Fruit fly (Drosophila melanogaster) whole organism, embryonic: ENCODE measurements around the gene amn.

Source experiments
- Atf3 ChIP-seq: fragments of 200-800 bp; sonication (Bioruptor generic); optimal IDR thresholded peaks from 3 replicates; lab custom pipeline; 2016; ENCODE audit warnings: missing biosample characterization, missing genetic modification characterization
- CG10267 ChIP-seq: fragments of 200-800 bp; sonication (Bioruptor generic); optimal IDR thresholded peaks from 2 replicates; lab custom pipeline; 2018; ENCODE audit warnings: missing biosample characterization, mild to moderate bottlenecking, missing genetic modification characterization, moderate library complexity
- CG11085 ChIP-seq: fragments of 200-800 bp; sonication (Bioruptor generic); IDR thresholded peaks from 2 replicates; pipeline ENCODE4 v1.3.6; 2022; ENCODE audit warnings: missing biosample characterization, missing genetic modification characterization
- CG12104 ChIP-seq: fragments of 200-800 bp; sonication (Bioruptor generic); optimal IDR thresholded peaks from 3 replicates; lab custom pipeline; 2016; ENCODE audit warnings: missing biosample characterization, missing genetic modification characterization
- CG12299 ChIP-seq: fragments of 200-800 bp; sonication (Bioruptor generic); optimal IDR thresholded peaks from 2 replicates; lab custom pipeline; 2018; ENCODE audit warnings: missing biosample characterization, mild to moderate bottlenecking, missing genetic modification characterization
- CG1233 ChIP-seq: fragments of 200-800 bp; sonication (Bioruptor generic); optimal IDR thresholded peaks from 4 replicates; lab custom pipeline; 2018; ENCODE audit warnings: missing biosample characterization, mild to moderate bottlenecking, missing genetic modification characterization
- CG12744 ChIP-seq: fragments of 200-800 bp; sonication (Bioruptor generic); optimal IDR thresholded peaks from 2 replicates; lab custom pipeline; 2016; ENCODE audit warnings: missing biosample characterization, missing genetic modification characterization
- CG15601 ChIP-seq: fragments of 200-800 bp; sonication (Bioruptor generic); optimal IDR thresholded peaks from 3 replicates; lab custom pipeline; 2019; ENCODE audit warnings: missing biosample characterization, mild to moderate bottlenecking, missing genetic modification characterization, moderate library complexity
- CG16779 ChIP-seq: fragments of 200-800 bp; sonication (Bioruptor generic); IDR thresholded peaks from 2 replicates; pipeline ENCODE4 v1.3.6; 2022; ENCODE audit warnings: missing biosample characterization, missing genetic modification characterization
- CG17385 ChIP-seq: fragments of 200-800 bp; sonication (Bioruptor generic); optimal IDR thresholded peaks from 3 replicates; lab custom pipeline; 2018; ENCODE audit warnings: missing biosample characterization, mild to moderate bottlenecking, missing genetic modification characterization
- CG17829 ChIP-seq: fragments of 200-800 bp; optimal IDR thresholded peaks from 2 replicates; lab custom pipeline; 2019; ENCODE audit warnings: missing biosample characterization, mild to moderate bottlenecking, missing genetic modification characterization, moderate library complexity
- CG18262 ChIP-seq: fragments of 200-800 bp; optimal IDR thresholded peaks from 3 replicates; lab custom pipeline; 2019; ENCODE audit warnings: missing biosample characterization, mild to moderate bottlenecking, missing genetic modification characterization, moderate library complexity
- CG2712 ChIP-seq: fragments of 200-800 bp; optimal IDR thresholded peaks from 3 replicates; lab custom pipeline; 2019; ENCODE audit warnings: missing biosample characterization, mild to moderate bottlenecking, missing genetic modification characterization, moderate library complexity
- CG3163 ChIP-seq: fragments of 200-800 bp; sonication (Bioruptor generic); optimal IDR thresholded peaks from 3 replicates; lab custom pipeline; 2016; ENCODE audit warnings: missing biosample characterization, missing genetic modification characterization
- CG33213 ChIP-seq: fragments of 200-800 bp; sonication (Bioruptor generic); optimal IDR thresholded peaks from 3 replicates; lab custom pipeline; 2016; ENCODE audit warnings: missing biosample characterization, missing genetic modification characterization
- CG42726 ChIP-seq: fragments of 200-800 bp; sonication (Bioruptor generic); IDR thresholded peaks from 2 replicates; pipeline ENCODE4 v1.3.6; 2022; ENCODE audit warnings: missing biosample characterization, missing genetic modification characterization; ENCODE audit not compliant: partially characterized antibody
- CG9727 ChIP-seq: fragments of 200-800 bp; sonication (Bioruptor generic); optimal IDR thresholded peaks from 3 replicates; lab custom pipeline; 2017; ENCODE audit warnings: missing biosample characterization, mild to moderate bottlenecking, missing genetic modification characterization
- E2f2 ChIP-seq: fragments of 200-800 bp; sonication (Bioruptor generic); IDR thresholded peaks from 2 replicates; pipeline ENCODE4 v1.3.6; 2022; ENCODE audit warnings: missing biosample characterization, missing genetic modification characterization
- Elba2 ChIP-seq: fragments of 200-800 bp; sonication (Bioruptor generic); optimal IDR thresholded peaks from 3 replicates; lab custom pipeline; 2016; ENCODE audit warnings: missing biosample characterization, missing genetic modification characterization
- Med ChIP-seq: fragments of 200-800 bp; sonication (Bioruptor generic); peaks from one replicate; lab custom pipeline; 2016; ENCODE audit warnings: missing biosample characterization, missing genetic modification characterization, mild to moderate bottlenecking, inconsistent platforms, moderate library complexity
- Mrtf ChIP-seq: fragments of 200-800 bp; sonication (Bioruptor generic); IDR thresholded peaks from 3 replicates; pipeline ENCODE4 v1.3.6; 2022; ENCODE audit warnings: missing biosample characterization, missing genetic modification characterization
- Optix ChIP-seq: fragments of 200-800 bp; sonication (Bioruptor generic); IDR thresholded peaks from 3 replicates; pipeline ENCODE4 v1.3.6; 2022; ENCODE audit warnings: missing biosample characterization, missing genetic modification characterization
- Sox102F ChIP-seq: fragments of 200-800 bp; sonication (Bioruptor generic); optimal IDR thresholded peaks from 2 replicates; lab custom pipeline; 2018; ENCODE audit warnings: missing biosample characterization, mild to moderate bottlenecking, missing genetic modification characterization, moderate library complexity
- Sry-δ ChIP-seq: fragments of 200-800 bp; sonication (Bioruptor generic); optimal IDR thresholded peaks from 2 replicates; lab custom pipeline; 2016; ENCODE audit warnings: missing biosample characterization, missing genetic modification characterization
- Ssrp ChIP-seq: fragments of 200-800 bp; sonication (Bioruptor generic); optimal IDR thresholded peaks from 2 replicates; lab custom pipeline; 2018; ENCODE audit warnings: missing biosample characterization, mild to moderate bottlenecking, missing genetic modification characterization, moderate library complexity
- ab ChIP-seq: fragments of 200-800 bp; sonication (Bioruptor generic); optimal IDR thresholded peaks from 2 replicates; lab custom pipeline; 2016; ENCODE audit warnings: missing biosample characterization, missing genetic modification characterization
- al ChIP-seq: fragments of 200-800 bp; sonication (Bioruptor generic); IDR thresholded peaks from 2 replicates; pipeline ENCODE4 v1.3.6; 2022; ENCODE audit warnings: missing biosample characterization, missing genetic modification characterization
- ara ChIP-seq: fragments of 200-800 bp; sonication (Bioruptor generic); IDR thresholded peaks from 2 replicates; pipeline ENCODE4 v1.3.6; 2022; ENCODE audit warnings: missing biosample characterization, missing genetic modification characterization
- ato ChIP-seq: fragments of 200-800 bp; sonication (Bioruptor generic); IDR thresholded peaks from 2 replicates; pipeline ENCODE4 v1.3.6; 2022; ENCODE audit warnings: missing biosample characterization, missing genetic modification characterization; ENCODE audit not compliant: partially characterized antibody
- bcd ChIP-seq: fragments of 200-800 bp; sonication (Bioruptor generic); optimal IDR thresholded peaks from 2 replicates; lab custom pipeline; 2017; ENCODE audit warnings: missing biosample characterization, mild to moderate bottlenecking, missing genetic modification characterization
- dmrt99B ChIP-seq: fragments of 200-800 bp; sonication (Bioruptor generic); optimal IDR thresholded peaks from 2 replicates; lab custom pipeline; 2018; ENCODE audit warnings: missing biosample characterization, mild to moderate bottlenecking, missing genetic modification characterization, moderate library complexity
- fu2 ChIP-seq: fragments of 200-800 bp; sonication (Bioruptor generic); optimal IDR thresholded peaks from 2 replicates; lab custom pipeline; 2016; ENCODE audit warnings: missing biosample characterization, missing genetic modification characterization
- gcm ChIP-seq: fragments of 200-800 bp; sonication (Bioruptor generic); optimal IDR thresholded peaks from 2 replicates; lab custom pipeline; 2019; ENCODE audit warnings: missing biosample characterization, mild to moderate bottlenecking, missing genetic modification characterization, moderate library complexity
- her ChIP-seq: fragments of 200-800 bp; sonication (Bioruptor generic); optimal IDR thresholded peaks from 2 replicates; lab custom pipeline; 2016; ENCODE audit warnings: missing biosample characterization, missing genetic modification characterization
- ind ChIP-seq: fragments of 200-800 bp; sonication (Bioruptor generic); optimal IDR thresholded peaks from 3 replicates; lab custom pipeline; 2016; ENCODE audit warnings: missing biosample characterization, missing genetic modification characterization
- kay ChIP-seq: fragments of 200-800 bp; sonication (Bioruptor generic); optimal IDR thresholded peaks from 2 replicates; lab custom pipeline; 2016; ENCODE audit warnings: missing biosample characterization, missing genetic modification characterization
- klu ChIP-seq: fragments of 200-800 bp; sonication (Bioruptor generic); IDR thresholded peaks from 2 replicates; pipeline ENCODE4 v1.3.6; 2022; ENCODE audit warnings: missing biosample characterization, missing genetic modification characterization
- kni ChIP-seq: fragments of 200-800 bp; sonication (Bioruptor generic); optimal IDR thresholded peaks from 3 replicates; lab custom pipeline; 2017; ENCODE audit warnings: mild to moderate bottlenecking, missing biosample characterization, missing genetic modification reagents, missing genetic modification characterization
- lmd ChIP-seq: fragments of 200-800 bp; sonication (Bioruptor generic); IDR thresholded peaks from 2 replicates; pipeline ENCODE4 v1.3.6; 2022; ENCODE audit warnings: missing biosample characterization, missing genetic modification characterization
- lola ChIP-seq, 3 experiments: fragments of >200 bp in 2 of 3; fragments of 200-800 bp in 1 of 3; sonication (Bioruptor generic) in 1 of 3; optimal IDR thresholded peaks; 2 replicates each; lab custom pipeline; 2017 to 2019; ENCODE audit warnings: missing biosample characterization in 3 of 3, missing genetic modification characterization in 3 of 3, mild to moderate bottlenecking in 1 of 3, moderate library complexity in 1 of 3
- nerfin-1 ChIP-seq: fragments of 200-800 bp; sonication (Bioruptor generic); optimal IDR thresholded peaks from 3 replicates; lab custom pipeline; 2019; ENCODE audit warnings: missing biosample characterization, mild to moderate bottlenecking, missing genetic modification characterization, moderate library complexity
- nmo ChIP-seq: fragments of 200-800 bp; sonication (Bioruptor generic); optimal IDR thresholded peaks from 2 replicates; lab custom pipeline; 2018; ENCODE audit warnings: missing biosample characterization, mild to moderate bottlenecking, missing genetic modification characterization, moderate library complexity
- nom ChIP-seq: fragments of 200-800 bp; sonication (Bioruptor generic); optimal IDR thresholded peaks from 2 replicates; lab custom pipeline; 2017; ENCODE audit warnings: missing biosample characterization, missing genetic modification characterization, mild to moderate bottlenecking, moderate library complexity, missing genetic modification reagents
- pita ChIP-seq: fragments of 200-800 bp; sonication (Bioruptor generic); optimal IDR thresholded peaks from 2 replicates; lab custom pipeline; 2017; ENCODE audit warnings: missing biosample characterization, mild to moderate bottlenecking, missing genetic modification characterization
- pum ChIP-seq: fragments of 200-800 bp; sonication (Bioruptor generic); optimal IDR thresholded peaks from 2 replicates; lab custom pipeline; 2016; ENCODE audit warnings: missing biosample characterization, missing genetic modification characterization
- sisA ChIP-seq: fragments of 200-800 bp; sonication (Bioruptor generic); IDR thresholded peaks from 2 replicates; pipeline ENCODE4 v1.3.6; 2022; ENCODE audit warnings: missing biosample characterization, missing genetic modification characterization
- tap ChIP-seq: fragments of 200-800 bp; optimal IDR thresholded peaks from 3 replicates; lab custom pipeline; 2019; ENCODE audit warnings: missing biosample characterization, mild to moderate bottlenecking, missing genetic modification characterization, moderate library complexity
- tio ChIP-seq: fragments of 200-800 bp; sonication (Bioruptor generic); optimal IDR thresholded peaks from 2 replicates; lab custom pipeline; 2017; ENCODE audit warnings: missing biosample characterization, missing genetic modification characterization, inconsistent platforms
- vvl ChIP-seq: fragments of 200-800 bp; sonication (Bioruptor generic); IDR thresholded peaks from 2 replicates; pipeline ENCODE4 v1.3.6; 2022; ENCODE audit warnings: missing biosample characterization, missing genetic modification characterization
- zf30C ChIP-seq: fragments of 200-800 bp; sonication (Bioruptor generic); optimal IDR thresholded peaks from 3 replicates; lab custom pipeline; 2018; ENCODE audit warnings: missing biosample characterization, mild to moderate bottlenecking, missing genetic modification characterization

amn gene

dm6 chrX:19886515-19886914 is 3.3 kb downstream of the amn start:
- no peak for TF ChIP-seq CG42726 (GFP tag; lab: Robert Waterston, UW)
- TF ChIP-seq Med (GFP tag; lab: Kevin White, UChicago): peak; percentile 1

- TF ChIP-seq CG1233 (GFP tag; lab: Kevin White, UChicago) (no peak), CG16779 (GFP tag; lab: Robert Waterston, UW) (no peak), CG18262 (tag; lab: Kevin White, UChicago) (peak; percentile 57), kay (no peak), E2f2 (GFP tag; lab: Robert Waterston, UW) (no peak), her (GFP tag; lab: Kevin White, UChicago) (no peak), CG33213 (GFP tag; lab: Kevin White, UChicago) (no peak), Optix (no peak), al (GFP tag; lab: Robert Waterston, UW) (no peak), CG2712 (tag; lab: Kevin White, UChicago) (peak; percentile 29), CG12744 (GFP tag; lab: Kevin White, UChicago) (no peak), Elba2 (GFP tag; lab: Kevin White, UChicago) (no peak), CG3163 (GFP tag; lab: Kevin White, UChicago) (no peak), nerfin-1 (tag; lab: Kevin White, UChicago) (no peak), ara (no peak), nmo (peak; percentile 34), Ssrp (peak; percentile 34), dmrt99B (tag; lab: Kevin White, UChicago) (peak; percentile 54), vvl (GFP tag; lab: Robert Waterston, UW) (no peak), tap (tag; lab: Kevin White, UChicago) (no peak), CG17385 (GFP tag; lab: Kevin White, UChicago) (peak; percentile 22), bcd (GFP tag; lab: Kevin White, UChicago) (peak; percentile 22), kni (no peak), CG12299 (tag; lab: Kevin White, UChicago) (no peak), CG9727 (peak; percentile 37), pita (no peak), CG10267 (peak; percentile 21), fu2 (GFP tag; lab: Kevin White, UChicago) (no peak), CG12104 (no peak), CG17829 (tag; lab: Kevin White, UChicago) (peak; percentile 18), CG15601 (tag; lab: Kevin White, UChicago) (no peak), gcm (GFP tag; lab: Kevin White, UChicago) (no peak), lmd (GFP tag; lab: Robert Waterston, UW) (0 out of 2 replicates have a peak, but pooled peaks have one; percentile 5), ab (no peak), ind (peak; percentile 13), nom (no peak), tio (GFP tag; lab: Kevin White, UChicago) (peak; percentile 36), klu (GFP tag; lab: Robert Waterston, UW) (no peak), ato (GFP tag; lab: Robert Waterston, UW) (no peak), lola (GFP tag; optimal IDR thresholded peaks at IDR 0.05; lab: Kevin White, UChicago) (peak in 1 of 3 experiments; percentile 50), zf30C (GFP tag; lab: Kevin White, UChicago) (peak; percentile 9), Mrtf (GFP tag; lab: Robert Waterston, UW) (no peak), Sox102F (GFP tag; lab: Kevin White, UChicago) (peak; percentile 49), pum (peak; percentile 25), Sry-δ (no peak), sisA (no peak), CG11085 (GFP tag; lab: Robert Waterston, UW) (no peak), Atf3 (GFP tag; lab: Kevin White, UChicago) (peak; percentile 14)
Measured at dm6 chrX:19884204-19884603, 5.7 kb downstream of the amn start.
